Fruit fly (Drosophila melanogaster): ENCODE results near the gene Samuel.

Gene Samuel

DNA sequence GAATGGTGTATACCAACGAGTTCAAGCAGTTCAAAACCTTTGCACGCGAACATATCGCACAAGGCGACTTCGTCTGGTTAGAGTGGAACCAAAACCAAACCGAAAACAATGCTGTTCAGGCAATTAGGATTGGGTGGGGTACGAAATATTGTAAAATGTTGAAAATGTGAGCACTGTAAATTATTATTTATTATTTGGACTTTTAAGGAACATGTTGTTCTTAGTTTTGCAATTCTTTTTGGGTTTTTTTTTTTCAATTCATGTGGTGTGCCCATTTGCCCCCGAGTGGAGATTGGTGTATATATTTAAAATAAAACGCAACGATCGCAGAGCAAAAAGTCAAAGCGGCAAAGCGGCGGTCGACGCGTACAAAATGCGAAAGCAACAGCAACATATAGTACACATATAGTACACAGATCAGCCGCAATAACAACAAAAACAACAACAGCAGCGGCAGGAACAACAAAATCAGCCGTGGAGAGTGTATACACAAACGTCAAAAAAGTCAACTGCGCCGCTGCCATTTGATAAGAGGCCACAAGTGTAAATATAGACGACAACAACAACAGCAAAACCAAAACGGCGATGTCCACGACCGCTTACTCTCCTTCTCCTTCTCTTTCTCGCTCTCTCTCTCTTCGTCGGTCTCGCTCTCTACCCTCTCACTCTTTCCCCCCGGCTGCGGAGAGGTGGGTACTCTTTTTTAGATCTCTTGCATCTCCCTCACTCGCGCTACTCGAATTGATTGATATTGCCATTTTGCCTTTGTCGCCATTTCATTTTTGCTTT lies 21.9 kb downstream of the Samuel start (continued):
- TF ChIP-seq CG17186 (GFP tag; optimal IDR thresholded peaks at IDR 0.05) = no peak
- TF ChIP-seq toy (GFP tag; IDR thresholded peaks at IDR 0.05) = no peak
- TF ChIP-seq ttk (GFP tag; IDR thresholded peaks at IDR 0.05) = no peak
- TF ChIP-seq CG4730 (GFP tag; IDR thresholded peaks at IDR 0.05) = no peak
- peak; percentile 72 for TF ChIP-seq MTF-1 (GFP tag; optimal IDR thresholded peaks at IDR 0.05; ENCODE audit: borderline replicate concordance)
- TF ChIP-seq CG8281 (tag; optimal IDR thresholded peaks at IDR 0.05) = peak; percentile 7
- TF ChIP-seq CG12104 (GFP tag; optimal IDR thresholded peaks at IDR 0.05) = peak; percentile 31
- no peak for TF ChIP-seq CG1602 (GFP tag; optimal IDR thresholded peaks at IDR 0.05)
- TF ChIP-seq pnt (GFP tag; optimal IDR thresholded peaks at IDR 0.05) = no peak
- no peak; the same call in 1 of the 2 replicates for TF ChIP-seq CG6689 (GFP tag; IDR thresholded peaks at IDR 0.05)
- TF ChIP-seq sob (GFP tag; IDR thresholded peaks at IDR 0.05) = peak; percentile 26; the same call in 1 of the 2 replicates
- TF ChIP-seq insv (GFP tag; optimal IDR thresholded peaks at IDR 0.05) = no peak
- peak; percentile 51 for TF ChIP-seq row (GFP tag; IDR thresholded peaks at IDR 0.05)
- TF ChIP-seq CG15601 (tag; optimal IDR thresholded peaks at IDR 0.05) = peak; percentile 44
- no peak; the same call in 1 of the 2 replicates for TF ChIP-seq CG10321 (GFP tag; IDR thresholded peaks at IDR 0.05)
- peak; percentile 41 for TF ChIP-seq CG16815 (GFP tag; optimal IDR thresholded peaks at IDR 0.05)
- TF ChIP-seq prd (optimal IDR thresholded peaks at IDR 0.05) = no peak
- 0 out of 3 replicates have a peak, but pooled peaks have one; percentile 30 for TF ChIP-seq prd (GFP tag; IDR thresholded peaks at IDR 0.05)
- TF ChIP-seq caup (GFP tag; optimal IDR thresholded peaks at IDR 0.05; ENCODE audit: severe bottlenecking) = peak; percentile 52
- TF ChIP-seq Max (GFP tag; optimal IDR thresholded peaks at IDR 0.05) = no peak
- no peak for TF ChIP-seq schlank (tag; optimal IDR thresholded peaks at IDR 0.05)
- peak in 1 of 2 experiments; percentile 34 for TF ChIP-seq eve (GFP tag; optimal IDR thresholded peaks at IDR 0.05)
- peak; percentile 36 for TF ChIP-seq CG12219 (GFP tag; optimal IDR thresholded peaks at IDR 0.05)
- no peak for TF ChIP-seq GATAe (GFP tag; conservative IDR thresholded peaks at IDR 0.05)
- TF ChIP-seq chinmo (GFP tag; IDR thresholded peaks at IDR 0.05; ENCODE audit: partially characterized antibody) = peak; percentile 71; the same call in 1 of the 4 replicates
- no peak for TF ChIP-seq aop (GFP tag; IDR thresholded peaks at IDR 0.05)
- no peak for TF ChIP-seq pros (GFP tag; optimal IDR thresholded peaks at IDR 0.05)
- TF ChIP-seq CG31224 (GFP tag; IDR thresholded peaks at IDR 0.05) = no peak
- no peak for TF ChIP-seq Abd-B (GFP tag; optimal IDR thresholded peaks at IDR 0.05)
- TF ChIP-seq Xbp1 (GFP tag; optimal IDR thresholded peaks at IDR 0.05) = peak; percentile 17
- TF ChIP-seq gem (tag; optimal IDR thresholded peaks at IDR 0.05) = peak; percentile 44
- TF ChIP-seq CG3847 (GFP tag; IDR thresholded peaks at IDR 0.05) = 0 out of 2 replicates have a peak, but pooled peaks have one; percentile 6
- TF ChIP-seq ken (GFP tag; IDR thresholded peaks at IDR 0.05) = no peak
- TF ChIP-seq ERR (GFP tag; optimal IDR thresholded peaks at IDR 0.05) = peak; percentile 51
- TF ChIP-seq Fer3 (tag; optimal IDR thresholded peaks at IDR 0.05) = peak; percentile 21
- TF ChIP-seq Sin3A (optimal IDR thresholded peaks at IDR 0.05) = no peak
- TF ChIP-seq CG14710 (tag; optimal IDR thresholded peaks at IDR 0.05) = peak; percentile 17
- TF ChIP-seq CG34422 (GFP tag; IDR thresholded peaks at IDR 0.05) = no peak
- TF ChIP-seq danr (GFP tag; IDR thresholded peaks at IDR 0.05) = no peak
- TF ChIP-seq CG34224 (GFP tag; IDR thresholded peaks at IDR 0.05; ENCODE audit: partially characterized antibody) = no peak
- no peak for TF ChIP-seq Dll (GFP tag; IDR thresholded peaks at IDR 0.05; ENCODE audit: partially characterized antibody)
- TF ChIP-seq CG12391 (tag; optimal IDR thresholded peaks at IDR 0.05) = no peak
- TF ChIP-seq sug (tag; optimal IDR thresholded peaks at IDR 0.05) = peak; percentile 63
- TF ChIP-seq B-H2 (GFP tag; optimal IDR thresholded peaks at IDR 0.05) = no peak
- no peak for TF ChIP-seq CG32772 (GFP tag; IDR thresholded peaks at IDR 0.05)
- TF ChIP-seq Chrac-16 (GFP tag; optimal IDR thresholded peaks at IDR 0.05) = peak; percentile 19
- TF ChIP-seq Nf-YC (tag; optimal IDR thresholded peaks at IDR 0.05) = no peak
- peak; percentile 55 for TF ChIP-seq nerfin-1 (tag; optimal IDR thresholded peaks at IDR 0.05)
- no peak for TF ChIP-seq crc (GFP tag; optimal IDR thresholded peaks at IDR 0.05)
- TF ChIP-seq gro (GFP tag; optimal IDR thresholded peaks at IDR 0.05) = no peak

Data from whole organism, embryonic.